Fruit fly (Drosophila melanogaster) whole organism, embryonic: ENCODE measurements around the gene Sytbeta.

Source experiments
- Antp ChIP-seq: fragments of 200-800 bp; sonication (Bioruptor generic); optimal IDR thresholded peaks from 3 replicates; lab custom pipeline; 2016; ENCODE audit warnings: missing biosample characterization, missing genetic modification characterization
- CG10147 ChIP-seq: fragments of 200-800 bp; sonication (Bioruptor generic); optimal IDR thresholded peaks from 2 replicates; lab custom pipeline; 2019; ENCODE audit warnings: missing biosample characterization, mild to moderate bottlenecking, missing genetic modification characterization, moderate library complexity
- CG11504 ChIP-seq: fragments of 200-800 bp; sonication (Bioruptor generic); optimal IDR thresholded peaks from 3 replicates; lab custom pipeline; 2019; ENCODE audit warnings: missing biosample characterization, mild to moderate bottlenecking, missing genetic modification characterization, moderate library complexity
- CG12659 ChIP-seq: fragments of 200-800 bp; sonication (Bioruptor generic); optimal IDR thresholded peaks from 3 replicates; lab custom pipeline; 2017; ENCODE audit warnings: mild to moderate bottlenecking, missing biosample characterization, missing genetic modification reagents, missing genetic modification characterization
- CG15073 ChIP-seq: fragments of 200-800 bp; sonication (Bioruptor generic); optimal IDR thresholded peaks from 2 replicates; lab custom pipeline; 2016; ENCODE audit warnings: missing biosample characterization, missing genetic modification characterization
- CG15269 ChIP-seq: fragments of 200-800 bp; sonication (Bioruptor generic); optimal IDR thresholded peaks from 2 replicates; lab custom pipeline; 2018; ENCODE audit warnings: missing biosample characterization, mild to moderate bottlenecking, missing genetic modification characterization, moderate library complexity
- CG17829 ChIP-seq: fragments of 200-800 bp; optimal IDR thresholded peaks from 2 replicates; lab custom pipeline; 2019; ENCODE audit warnings: missing biosample characterization, mild to moderate bottlenecking, missing genetic modification characterization, moderate library complexity
- CG2712 ChIP-seq: fragments of 200-800 bp; optimal IDR thresholded peaks from 3 replicates; lab custom pipeline; 2019; ENCODE audit warnings: missing biosample characterization, mild to moderate bottlenecking, missing genetic modification characterization, moderate library complexity
- CG32772 ChIP-seq: fragments of 200-800 bp; sonication (Bioruptor generic); IDR thresholded peaks from 2 replicates; pipeline ENCODE4 v1.3.6; 2022; ENCODE audit warnings: missing biosample characterization, missing genetic modification characterization
- CG3281 ChIP-seq: fragments of 200-800 bp; sonication (Bioruptor generic); optimal IDR thresholded peaks from 3 replicates; lab custom pipeline; 2017; ENCODE audit warnings: missing biosample characterization, mild to moderate bottlenecking, missing genetic modification characterization
- CG34376 ChIP-seq: fragments of 200-800 bp; sonication (Bioruptor generic); optimal IDR thresholded peaks from 2 replicates; lab custom pipeline; 2018; ENCODE audit warnings: missing biosample characterization, mild to moderate bottlenecking, missing genetic modification characterization
- CG3726 ChIP-seq: fragments of 200-800 bp; sonication (Bioruptor generic); IDR thresholded peaks from 3 replicates; pipeline ENCODE4, ENCODE4 v1.3.6; 2022; ENCODE audit warnings: missing biosample characterization, missing genetic modification characterization
- CG4707 ChIP-seq: fragments of 200-800 bp; sonication (Bioruptor generic); optimal IDR thresholded peaks from 2 replicates; lab custom pipeline; 2018; ENCODE audit warnings: missing biosample characterization, mild to moderate bottlenecking, missing genetic modification characterization, moderate library complexity
- CG5953 ChIP-seq: fragments of 200-800 bp; sonication (Bioruptor generic); IDR thresholded peaks from 2 replicates; pipeline ENCODE4 v1.3.6; 2022; ENCODE audit warnings: missing biosample characterization, missing genetic modification characterization
- CG8388 ChIP-seq: fragments of 200-800 bp; sonication (Bioruptor generic); optimal IDR thresholded peaks from 2 replicates; lab custom pipeline; 2019; ENCODE audit warnings: missing biosample characterization, mild to moderate bottlenecking, missing genetic modification characterization, moderate library complexity
- CG9437 ChIP-seq: fragments of 200-800 bp; sonication (Bioruptor generic); optimal IDR thresholded peaks from 2 replicates; lab custom pipeline; 2018; ENCODE audit warnings: missing biosample characterization, mild to moderate bottlenecking, missing genetic modification characterization
- D ChIP-seq, 2 experiments: fragments of 200-800 bp in 1 of 2; fragments of >200 bp in 1 of 2; sonication (Bioruptor generic) in 1 of 2; optimal IDR thresholded peaks; 2 replicates in 1 of 2; 3 replicates in 1 of 2; lab custom pipeline; 2017; ENCODE audit warnings: mild to moderate bottlenecking in 1 of 2, missing biosample characterization in 1 of 2, missing genetic modification characterization in 1 of 2, missing genetic modification reagents in 1 of 2
- Dad ChIP-seq: fragments of 200-800 bp; sonication (Bioruptor generic); optimal IDR thresholded peaks from 3 replicates; lab custom pipeline; 2016; ENCODE audit warnings: missing biosample characterization, missing genetic modification characterization
- Dref ChIP-seq: fragments of 200-800 bp; sonication (Bioruptor generic); IDR thresholded peaks from 2 replicates; pipeline ENCODE4 v1.3.6; 2022; ENCODE audit warnings: missing biosample characterization, missing genetic modification characterization
- GATAe ChIP-seq: fragments of 200-800 bp; sonication (Bioruptor generic); conservative IDR thresholded peaks from 2 replicates; pipeline ENCODE4 v1.3.6; 2022; ENCODE audit warnings: missing biosample characterization, missing genetic modification characterization
- HLH3B ChIP-seq: fragments of 200-800 bp; sonication (Bioruptor generic); IDR thresholded peaks from 2 replicates; pipeline ENCODE4 v1.3.6; 2022; ENCODE audit warnings: missing biosample characterization, missing genetic modification characterization
- HmgZ ChIP-seq: fragments of 200-800 bp; sonication (Bioruptor generic); optimal IDR thresholded peaks from 2 replicates; lab custom pipeline; 2018; ENCODE audit warnings: missing biosample characterization, mild to moderate bottlenecking, missing genetic modification characterization
- Jarid2 ChIP-seq: fragments of 200-800 bp; sonication (Bioruptor generic); optimal IDR thresholded peaks from 3 replicates; lab custom pipeline; 2017; ENCODE audit warnings: mild to moderate bottlenecking, missing biosample characterization, missing genetic modification reagents, missing genetic modification characterization
- Meics ChIP-seq: fragments of 200-800 bp; sonication (Bioruptor generic); optimal IDR thresholded peaks from 2 replicates; lab custom pipeline; 2017; ENCODE audit warnings: missing biosample characterization, mild to moderate bottlenecking, missing genetic modification characterization
- Opbp ChIP-seq: fragments of 200-800 bp; sonication (Bioruptor generic); IDR thresholded peaks from 3 replicates; pipeline ENCODE4 v1.3.6; 2022; ENCODE audit warnings: missing biosample characterization, missing genetic modification characterization; ENCODE audit not compliant: partially characterized antibody
- Ssrp ChIP-seq: fragments of 200-800 bp; sonication (Bioruptor generic); optimal IDR thresholded peaks from 2 replicates; lab custom pipeline; 2018; ENCODE audit warnings: missing biosample characterization, mild to moderate bottlenecking, missing genetic modification characterization, moderate library complexity
- Taf1 ChIP-seq: fragments of 200-800 bp; sonication (Bioruptor generic); IDR thresholded peaks from 2 replicates; pipeline ENCODE4 v1.3.6; 2022; ENCODE audit warnings: missing biosample characterization, missing genetic modification characterization
- ara ChIP-seq: fragments of 200-800 bp; sonication (Bioruptor generic); IDR thresholded peaks from 2 replicates; pipeline ENCODE4 v1.3.6; 2022; ENCODE audit warnings: missing biosample characterization, missing genetic modification characterization
- bbx ChIP-seq: fragments of 200-800 bp; sonication (Bioruptor generic); IDR thresholded peaks from 2 replicates; pipeline ENCODE4 v1.3.6; 2022; ENCODE audit warnings: missing biosample characterization, missing genetic modification characterization; ENCODE audit not compliant: partially characterized antibody
- br ChIP-seq: fragments of >200 bp; optimal IDR thresholded peaks from 2 replicates; lab custom pipeline; 2017
- chif ChIP-seq, 2 experiments: fragments of 200-800 bp; sonication (Bioruptor generic); optimal IDR thresholded peaks; 3 replicates each; lab custom pipeline; 2016; ENCODE audit warnings: missing biosample characterization in 2 of 2, missing genetic modification characterization in 2 of 2
- ci ChIP-seq: fragments of 200-800 bp; sonication (Bioruptor generic); IDR thresholded peaks from 3 replicates; pipeline ENCODE4 v1.3.6; 2022; ENCODE audit warnings: missing biosample characterization, missing genetic modification characterization
- danr ChIP-seq: fragments of 200-800 bp; sonication (Bioruptor generic); IDR thresholded peaks from 2 replicates; pipeline ENCODE4 v1.3.6; 2022; ENCODE audit warnings: missing biosample characterization, missing genetic modification characterization
- exex ChIP-seq: fragments of 200-800 bp; sonication (Bioruptor generic); optimal IDR thresholded peaks from 4 replicates; lab custom pipeline; 2018; ENCODE audit warnings: missing biosample characterization, mild to moderate bottlenecking, missing genetic modification characterization, moderate library complexity
- eyg ChIP-seq: fragments of 200-800 bp; sonication (Bioruptor generic); optimal IDR thresholded peaks from 3 replicates; lab custom pipeline; 2016; ENCODE audit warnings: missing biosample characterization, missing genetic modification characterization
- gem ChIP-seq: fragments of 200-800 bp; sonication (Bioruptor generic); optimal IDR thresholded peaks from 2 replicates; lab custom pipeline; 2019; ENCODE audit warnings: missing biosample characterization, mild to moderate bottlenecking, missing genetic modification characterization, moderate library complexity
- hb ChIP-seq: fragments of 200-800 bp; sonication (Bioruptor generic); IDR thresholded peaks from 3 replicates; pipeline ENCODE4 v1.3.6; 2022; ENCODE audit warnings: missing biosample characterization, missing genetic modification characterization; ENCODE audit not compliant: partially characterized antibody
- mld ChIP-seq: fragments of 200-800 bp; sonication (Bioruptor generic); IDR thresholded peaks from 3 replicates; pipeline ENCODE4 v1.3.6; 2022; ENCODE audit warnings: missing biosample characterization, missing genetic modification characterization; ENCODE audit not compliant: partially characterized antibody
- pho ChIP-seq: fragments of 200-800 bp; sonication (Bioruptor generic); optimal IDR thresholded peaks from 2 replicates; lab custom pipeline; 2016; ENCODE audit warnings: missing biosample characterization, missing genetic modification characterization
- sim ChIP-seq: fragments of 200-800 bp; sonication (Bioruptor generic); IDR thresholded peaks from 2 replicates; pipeline ENCODE4 v1.3.6; 2022; ENCODE audit warnings: missing biosample characterization, missing genetic modification characterization
- slp2 ChIP-seq: fragments of 200-800 bp; sonication (Bioruptor generic); optimal IDR thresholded peaks from 2 replicates; lab custom pipeline; 2016; ENCODE audit warnings: missing biosample characterization, missing genetic modification characterization
- so ChIP-seq: fragments of 200-800 bp; sonication (Bioruptor generic); IDR thresholded peaks from 3 replicates; pipeline ENCODE4 v1.3.6; 2022; ENCODE audit warnings: missing biosample characterization, missing genetic modification characterization
- stc ChIP-seq: fragments of 200-800 bp; sonication (Bioruptor generic); IDR thresholded peaks from 2 replicates; pipeline ENCODE4 v1.3.6; 2022; ENCODE audit warnings: missing biosample characterization, missing genetic modification characterization
- tgo ChIP-seq: fragments of 200-800 bp; sonication (Bioruptor generic); IDR thresholded peaks from 3 replicates; pipeline ENCODE4 v1.3.6; 2022; ENCODE audit warnings: missing biosample characterization, missing genetic modification characterization
- unpg ChIP-seq: fragments of 200-800 bp; sonication (Bioruptor generic); optimal IDR thresholded peaks from 3 replicates; lab custom pipeline; 2018; ENCODE audit warnings: missing biosample characterization, mild to moderate bottlenecking, missing genetic modification characterization, moderate library complexity
- wek ChIP-seq: fragments of 200-800 bp; sonication (Bioruptor generic); optimal IDR thresholded peaks from 3 replicates; lab custom pipeline; 2018; ENCODE audit warnings: missing biosample characterization, mild to moderate bottlenecking, missing genetic modification characterization, moderate library complexity
- wor ChIP-seq: fragments of 200-800 bp; sonication (Bioruptor generic); IDR thresholded peaks from 2 replicates; pipeline ENCODE4 v1.3.6; 2022; ENCODE audit warnings: missing biosample characterization, missing genetic modification characterization

Gene Sytbeta

dm6 chr3L:14977536-14978495 lies 87.0 kb downstream of the Sytbeta start (continued):
- TF ChIP-seq CG4707 (peak; percentile 15), unpg (GFP tag; lab: Kevin White, UChicago) (no peak), ci (GFP tag; lab: Robert Waterston, UW) (peak; percentile 65; the same call in 2 of the 3 replicates), Opbp (GFP tag; lab: Robert Waterston, UW) (no peak; the same call in 2 of the 3 replicates), mld (GFP tag; lab: Robert Waterston, UW) (no peak), CG10147 (GFP tag; lab: Kevin White, UChicago) (no peak), CG8388 (GFP tag; lab: Kevin White, UChicago) (peak; percentile 17), Ssrp (tag; lab: Kevin White, UChicago) (peak; percentile 69), eyg (GFP tag; lab: Kevin White, UChicago) (no peak), gem (tag; lab: Kevin White, UChicago) (peak; percentile 64), so (GFP tag; lab: Robert Waterston, UW) (peak; percentile 26; the same call in 1 of the 3 replicates), CG11504 (tag; lab: Kevin White, UChicago) (peak; percentile 64), CG17829 (peak; percentile 51), CG32772 (GFP tag; lab: Robert Waterston, UW) (peak; percentile 36; the same call in 1 of the 2 replicates), CG2712 (tag; lab: Kevin White, UChicago) (peak; percentile 62), CG15073 (no peak), HLH3B (peak; percentile 43), exex (peak; percentile 4), CG34376 (GFP tag; lab: Kevin White, UChicago) (peak; percentile 46), CG15269 (tag; lab: Kevin White, UChicago) (peak; percentile 18), CG5953 (peak; percentile 42; the same call in 1 of the 2 replicates), Antp (GFP tag; lab: Kevin White, UChicago) (peak; percentile 37), wek (peak; percentile 10), danr (GFP tag; lab: Robert Waterston, UW) (no peak), Dref (GFP tag; lab: Robert Waterston, UW) (no peak), chif (GFP tag; optimal IDR thresholded peaks at IDR 0.05; lab: Kevin White, UChicago) (peak in 1 of 2 experiments; percentile 59), GATAe (GFP tag; lab: Robert Waterston, UW) (peak; percentile 83), HmgZ (tag; lab: Kevin White, UChicago) (peak; percentile 33), Meics (GFP tag; lab: Kevin White, UChicago) (no peak), hb (GFP tag; lab: Robert Waterston, UW) (no peak), CG3726 (no peak), CG3281 (GFP tag; lab: Kevin White, UChicago) (no peak), D (optimal IDR thresholded peaks at IDR 0.05; lab: Kevin White, UChicago) (no peak), D (GFP tag; optimal IDR thresholded peaks at IDR 0.05; lab: Kevin White, UChicago) (peak; percentile 55), Taf1 (no peak), br (lab: Kevin White, UChicago) (no peak), sim (GFP tag; lab: Robert Waterston, UW) (0 out of 2 replicates have a peak, but pooled peaks have one; percentile 4), Dad (GFP tag; lab: Kevin White, UChicago) (no peak), CG12659 (peak; percentile 10), CG9437 (GFP tag; lab: Kevin White, UChicago) (peak; percentile 71), stc (GFP tag; lab: Robert Waterston, UW) (no peak), tgo (no peak), wor (GFP tag; lab: Robert Waterston, UW) (no peak), ara (GFP tag; lab: Robert Waterston, UW) (peak; percentile 28; the same call in 1 of the 2 replicates), slp2 (GFP tag; lab: Kevin White, UChicago) (peak; percentile 60), pho (GFP tag; lab: Kevin White, UChicago) (no peak), bbx (GFP tag; lab: Robert Waterston, UW) (peak; percentile 61), Jarid2 (peak; percentile 93)
